Worm (Caenorhabditis elegans) whole organism, mixed stage, embryonic: ENCODE results near the gene hmit-1.3.

Experiments
- ceh-43 ChIP-seq: fragments of 200-800 bp; sonication (Bioruptor generic); optimal IDR thresholded peaks from 2 replicates; lab custom pipeline; 2018; ENCODE audit warnings: mild to moderate bottlenecking, missing genetic modification characterization, moderate library complexity, missing compliant biosample characterization
- elt-3 ChIP-seq: fragments of 150-350 bp; optimal IDR thresholded peaks from 2 replicates; lab custom pipeline; 2014; ENCODE audit warnings: missing biosample characterization, missing genetic modification characterization
- lin-13 ChIP-seq: fragments of 150-350 bp; optimal IDR thresholded peaks from 2 replicates; lab custom pipeline; 2014; ENCODE audit warnings: missing biosample characterization, missing genetic modification characterization
- lsy-2 ChIP-seq: fragments of 150-350 bp; optimal IDR thresholded peaks from 2 replicates; lab custom pipeline; 2014; ENCODE audit warnings: missing biosample characterization, missing genetic modification characterization
- sptf-1 ChIP-seq: sonication (generic microtip); optimal IDR thresholded peaks from 2 replicates; lab custom pipeline; 2017; ENCODE audit warnings: mild to moderate bottlenecking, missing genetic modification characterization, moderate library complexity, missing compliant biosample characterization

ce11 chrIII:3509908-3510307 lies 9.5 kb downstream of the hmit-1.3 start, which contains the start of the genes M01F1.4 and mrpl-35:
- TF ChIP-seq lin-13 (no peak), lsy-2 (tag; lab: Kevin White, UChicago) (peak; percentile 94), ceh-43 (GFP tag; lab: Kevin White, UChicago) (no peak), elt-3 (tag; lab: Kevin White, UChicago) (no peak), sptf-1 (tag; lab: Kevin White, UChicago) (no peak)
